Worm (Caenorhabditis elegans) whole organism, mixed stage, embryonic: Measurements from ENCODE around the gene C38C3.6.

ENCODE experiments used
- blmp-1 ChIP-seq: fragments of 150-350 bp; optimal IDR thresholded peaks from 2 replicates; lab custom pipeline; 2014; ENCODE audit warnings: missing biosample characterization, missing genetic modification characterization
- ceh-83 ChIP-seq: fragments of 200-800 bp; sonication (Bioruptor generic); optimal IDR thresholded peaks from 2 replicates; lab custom pipeline; 2018; ENCODE audit warnings: mild to moderate bottlenecking, missing genetic modification characterization, missing compliant biosample characterization
- drap-1 ChIP-seq: fragments of 200-800 bp; sonication (Bioruptor generic); optimal IDR thresholded peaks from 3 replicates; lab custom pipeline; 2018; ENCODE audit warnings: mild to moderate bottlenecking, missing genetic modification characterization, missing compliant biosample characterization
- elt-3 ChIP-seq: fragments of 150-350 bp; optimal IDR thresholded peaks from 2 replicates; lab custom pipeline; 2014; ENCODE audit warnings: missing biosample characterization, missing genetic modification characterization
- hlh-1 ChIP-seq: fragments of 150-350 bp; optimal IDR thresholded peaks from 2 replicates; lab custom pipeline; 2014; ENCODE audit warnings: missing biosample characterization, missing genetic modification reagents, missing genetic modification characterization
- lin-13 ChIP-seq: fragments of 150-350 bp; optimal IDR thresholded peaks from 2 replicates; lab custom pipeline; 2014; ENCODE audit warnings: missing biosample characterization, missing genetic modification characterization
- nhr-28 ChIP-seq: fragments of 150-350 bp; optimal IDR thresholded peaks from 2 replicates; lab custom pipeline; 2014; ENCODE audit warnings: missing biosample characterization, missing genetic modification characterization
- pha-4 ChIP-seq: fragments of 150-350 bp; optimal IDR thresholded peaks from 2 replicates; lab custom pipeline; 2018; ENCODE audit warnings: missing biosample characterization, missing genetic modification reagents, missing genetic modification characterization
- snpc-4 ChIP-seq: fragments of 150-350 bp; optimal IDR thresholded peaks from 2 replicates; lab custom pipeline; 2014; ENCODE audit warnings: missing biosample characterization, missing genetic modification characterization
- sptf-1 ChIP-seq: sonication (generic microtip); optimal IDR thresholded peaks from 2 replicates; lab custom pipeline; 2017; ENCODE audit warnings: mild to moderate bottlenecking, missing genetic modification characterization, moderate library complexity, missing compliant biosample characterization
- unc-39 ChIP-seq: fragments of 150-350 bp; optimal IDR thresholded peaks from 2 replicates; lab custom pipeline; 2014; ENCODE audit warnings: missing biosample characterization, missing genetic modification characterization

DNA sequence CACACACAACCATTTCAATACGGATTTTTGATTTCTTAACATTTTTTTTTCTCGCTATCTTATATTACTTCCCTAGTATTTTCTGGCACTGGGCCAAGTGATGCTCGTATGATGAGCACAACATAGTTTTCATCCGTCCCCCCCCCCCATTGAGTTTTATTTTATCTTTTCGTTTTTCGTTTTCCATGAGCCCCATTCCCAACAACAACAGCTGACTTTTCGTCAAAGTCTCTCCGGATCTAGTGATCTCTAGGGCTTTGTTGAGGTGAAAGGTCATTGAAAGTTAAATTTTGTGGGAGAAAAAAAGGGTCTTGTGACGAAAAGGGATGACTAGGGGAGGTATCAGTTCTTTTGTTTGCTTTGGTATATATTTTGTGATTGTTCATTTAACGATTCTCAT, 10.6 kb downstream of the C38C3.6 start:
- TF ChIP-seq pha-4 (tag; lab: Kevin White, UChicago) (no peak), sptf-1 (tag; lab: Kevin White, UChicago) (no peak), blmp-1 (no peak), snpc-4 (no peak), unc-39 (tag; lab: Kevin White, UChicago) (no peak), nhr-28 (no peak), ceh-83 (GFP tag; lab: Kevin White, UChicago) (no peak), elt-3 (no peak), hlh-1 (peak; percentile 69), lin-13 (tag; lab: Kevin White, UChicago) (no peak), drap-1 (GFP tag; lab: Kevin White, UChicago) (no peak)
